Worm (Caenorhabditis elegans) whole organism, young adult: ENCODE data around the gene C24A3.2.

Experiments
- C17E4.6 ChIP-seq: fragments of 200-800 bp; sonication (Bioruptor generic); IDR thresholded peaks from 2 replicates; pipeline ENCODE4 v1.3.6; 2022; ENCODE audit warnings: missing genetic modification reagents, missing genetic modification characterization, missing compliant biosample characterization
- F10E7.11 ChIP-seq: sonication (generic microtip); optimal IDR thresholded peaks from 2 replicates; lab custom pipeline; 2017; ENCODE audit warnings: mild to moderate bottlenecking, missing genetic modification characterization, moderate library complexity, missing compliant biosample characterization
- F22D6.2 ChIP-seq: sonication (generic microtip); optimal IDR thresholded peaks from 2 replicates; lab custom pipeline; 2016; ENCODE audit warnings: mild to moderate bottlenecking, missing genetic modification characterization, missing compliant biosample characterization
- F33H1.4 ChIP-seq: fragments of 200-800 bp; sonication (Bioruptor generic); IDR thresholded peaks from 2 replicates; pipeline ENCODE4 v1.3.6; 2022; ENCODE audit warnings: missing genetic modification reagents, missing genetic modification characterization, missing compliant biosample characterization
- F37B4.10 ChIP-seq: fragments of 200-800 bp; sonication (Bioruptor generic); IDR thresholded peaks from 2 replicates; pipeline ENCODE4 v1.3.6; 2022; ENCODE audit warnings: missing genetic modification characterization, missing compliant biosample characterization
- F52B5.7 ChIP-seq: sonication (generic microtip); optimal IDR thresholded peaks from 2 replicates; lab custom pipeline; 2016; ENCODE audit warnings: mild to moderate bottlenecking, missing genetic modification characterization, missing compliant biosample characterization
- F57C9.4 ChIP-seq: sonication (generic microtip); optimal IDR thresholded peaks from 2 replicates; lab custom pipeline; 2017; ENCODE audit warnings: mild to moderate bottlenecking, missing genetic modification characterization, missing compliant biosample characterization
- K11D2.4 ChIP-seq: fragments of 200-800 bp; sonication (Bioruptor generic); IDR thresholded peaks from 2 replicates; pipeline ENCODE4 v1.3.6; 2022; ENCODE audit warnings: missing genetic modification reagents, missing genetic modification characterization, missing compliant biosample characterization
- K12H6.12 ChIP-seq: fragments of 200-800 bp; sonication (Bioruptor generic); optimal IDR thresholded peaks from 2 replicates; lab custom pipeline; 2018; ENCODE audit warnings: mild to moderate bottlenecking, missing genetic modification characterization, missing compliant biosample characterization
- T07F8.4 ChIP-seq: sonication (generic microtip); optimal IDR thresholded peaks from 2 replicates; lab custom pipeline; 2016; ENCODE audit warnings: mild to moderate bottlenecking, missing genetic modification characterization, moderate library complexity, missing compliant biosample characterization
- T26A5.8 ChIP-seq: sonication (generic microtip); optimal IDR thresholded peaks from 2 replicates; lab custom pipeline; 2016; ENCODE audit warnings: missing genetic modification characterization, missing compliant biosample characterization
- Y67H2A.10 ChIP-seq: fragments of 200-800 bp; sonication (Bioruptor generic); conservative IDR thresholded peaks from 2 replicates; pipeline ENCODE4 v1.3.6; 2022; ENCODE audit warnings: missing genetic modification reagents, missing genetic modification characterization, missing compliant biosample characterization
- ZK185.1 ChIP-seq: sonication (generic microtip); optimal IDR thresholded peaks from 2 replicates; lab custom pipeline; 2016; ENCODE audit warnings: mild to moderate bottlenecking, missing genetic modification characterization, missing compliant biosample characterization; ENCODE audit not compliant: poor library complexity, severe bottlenecking
- aptf-2 ChIP-seq: fragments of 200-800 bp; sonication (Bioruptor generic); conservative IDR thresholded peaks from 2 replicates; pipeline ENCODE4 v1.3.6; 2022; ENCODE audit warnings: missing genetic modification reagents, missing genetic modification characterization, missing compliant biosample characterization
- attf-5 ChIP-seq: fragments of 200-800 bp; sonication (Bioruptor generic); optimal IDR thresholded peaks from 2 replicates; lab custom pipeline; 2018; ENCODE audit warnings: mild to moderate bottlenecking, missing genetic modification characterization, missing compliant biosample characterization
- bed-2 ChIP-seq: fragments of 200-800 bp; sonication (Bioruptor generic); IDR thresholded peaks from 2 replicates; pipeline ENCODE4 v1.3.6; 2022; ENCODE audit warnings: missing genetic modification reagents, missing genetic modification characterization, missing compliant biosample characterization
- ccch-3 ChIP-seq: fragments of 200-800 bp; sonication (Bioruptor generic); optimal IDR thresholded peaks from 2 replicates; lab custom pipeline; 2018; ENCODE audit warnings: mild to moderate bottlenecking, missing genetic modification characterization, missing compliant biosample characterization
- cebp-1 ChIP-seq, 2 experiments: fragments of 200-800 bp in 1 of 2; sonication (Bioruptor generic) in 1 of 2; sonication (generic microtip) in 1 of 2; IDR thresholded peaks in 1 of 2; optimal IDR thresholded peaks in 1 of 2; 2 replicates each; pipeline versions ENCODE4 v1.3.6 to Lab custom; 2017 to 2022; ENCODE audit warnings: missing compliant biosample characterization in 2 of 2, missing genetic modification characterization in 2 of 2, mild to moderate bottlenecking in 1 of 2, missing genetic modification reagents in 1 of 2, moderate library complexity in 1 of 2
- ceh-27 ChIP-seq: fragments of 200-800 bp; sonication (Bioruptor generic); optimal IDR thresholded peaks from 2 replicates; lab custom pipeline; 2018; ENCODE audit warnings: mild to moderate bottlenecking, missing genetic modification characterization, moderate library complexity, missing compliant biosample characterization
- ceh-79 ChIP-seq: sonication (generic microtip); optimal IDR thresholded peaks from 2 replicates; lab custom pipeline; 2017; ENCODE audit warnings: mild to moderate bottlenecking, missing genetic modification characterization, missing compliant biosample characterization
- die-1 ChIP-seq: sonication (generic microtip); optimal IDR thresholded peaks from 2 replicates; lab custom pipeline; 2016; ENCODE audit warnings: missing genotype, mild to moderate bottlenecking, missing genetic modification characterization, missing compliant biosample characterization
- dpff-1 ChIP-seq: sonication (generic microtip); optimal IDR thresholded peaks from 2 replicates; lab custom pipeline; 2017; ENCODE audit warnings: mild to moderate bottlenecking, missing genetic modification characterization, missing compliant biosample characterization
- efl-1 ChIP-seq: fragments of 150-350 bp; optimal IDR thresholded peaks from 2 replicates; lab custom pipeline; 2014; ENCODE audit warnings: missing biosample characterization, missing genetic modification reagents, missing genetic modification characterization
- fkh-3 ChIP-seq: sonication (generic microtip); optimal IDR thresholded peaks from 2 replicates; lab custom pipeline; 2016; ENCODE audit warnings: mild to moderate bottlenecking, missing genetic modification characterization, missing compliant biosample characterization
- gei-17 ChIP-seq: fragments of 200-800 bp; sonication (Bioruptor generic); optimal IDR thresholded peaks from 2 replicates; lab custom pipeline; 2018; ENCODE audit warnings: mild to moderate bottlenecking, missing genetic modification characterization, missing compliant biosample characterization
- hmg-20 ChIP-seq: fragments of 200-800 bp; sonication (Bioruptor generic); IDR thresholded peaks from 2 replicates; pipeline ENCODE4 v1.3.6; 2022; ENCODE audit warnings: missing genetic modification reagents, missing genetic modification characterization, missing compliant biosample characterization
- hsf-1 ChIP-seq: fragments of 200-800 bp; sonication (Bioruptor generic); IDR thresholded peaks from 2 replicates; pipeline ENCODE4 v1.3.6; 2022; ENCODE audit warnings: missing genetic modification reagents, missing genetic modification characterization, missing compliant biosample characterization
- let-526 ChIP-seq: fragments of 200-800 bp; sonication (Bioruptor generic); IDR thresholded peaks from 2 replicates; pipeline ENCODE4 v1.3.6; 2022; ENCODE audit warnings: missing genetic modification reagents, missing genetic modification characterization, missing compliant biosample characterization
- lin-40 ChIP-seq: sonication (generic microtip); optimal IDR thresholded peaks from 2 replicates; lab custom pipeline; 2016; ENCODE audit warnings: missing genetic modification characterization, mild to moderate bottlenecking, missing compliant biosample characterization, missing genotype, missing genetic modification reagents
- mel-28 ChIP-seq: sonication (generic microtip); optimal IDR thresholded peaks from 2 replicates; lab custom pipeline; 2016; ENCODE audit warnings: borderline replicate concordance, mild to moderate bottlenecking, missing genetic modification characterization, missing compliant biosample characterization
- rcor-1 ChIP-seq: fragments of 200-800 bp; sonication (Bioruptor generic); IDR thresholded peaks from 2 replicates; pipeline ENCODE4 v1.3.6; 2022; ENCODE audit warnings: missing genetic modification reagents, missing genetic modification characterization, missing compliant biosample characterization
- sdz-38 ChIP-seq: sonication (generic microtip); optimal IDR thresholded peaks from 2 replicates; lab custom pipeline; 2016; ENCODE audit warnings: missing genotype, missing genetic modification characterization, missing compliant biosample characterization
- snpc-1.1 ChIP-seq: sonication (generic microtip); optimal IDR thresholded peaks from 2 replicates; lab custom pipeline; 2017; ENCODE audit warnings: missing genetic modification characterization, mild to moderate bottlenecking, missing compliant biosample characterization, antibody characterized with exemption, moderate library complexity, missing genotype, missing genetic modification reagents; ENCODE audit not compliant: insufficient read depth
- snpc-3.4 ChIP-seq: sonication (generic microtip); optimal IDR thresholded peaks from 2 replicates; lab custom pipeline; 2017; ENCODE audit warnings: missing genetic modification characterization, mild to moderate bottlenecking, missing compliant biosample characterization, antibody characterized with exemption, moderate library complexity, missing genotype, missing genetic modification reagents
- snpc-4 ChIP-seq, 5 experiments: fragments of 150-350 bp in 1 of 5; sonication (generic microtip) in 4 of 5; optimal IDR thresholded peaks; 2 replicates each; lab custom pipeline; 2014 to 2018; ENCODE audit warnings: missing genetic modification characterization in 5 of 5, missing biosample characterization in 3 of 5, antibody characterized with exemption in 2 of 5, mild to moderate bottlenecking in 2 of 5, missing compliant biosample characterization in 2 of 5, missing genotype in 2 of 5, moderate library complexity in 2 of 5, missing genetic modification reagents in 1 of 5
- tbx-9 ChIP-seq: sonication (generic microtip); optimal IDR thresholded peaks from 2 replicates; lab custom pipeline; 2016; ENCODE audit warnings: borderline replicate concordance, missing genetic modification characterization, inconsistent platforms, missing compliant biosample characterization
- tlf-1 ChIP-seq: fragments of 200-800 bp; sonication (Bioruptor generic); optimal IDR thresholded peaks from 2 replicates; lab custom pipeline; 2018; ENCODE audit warnings: mild to moderate bottlenecking, missing genetic modification characterization, missing compliant biosample characterization
- unc-130 ChIP-seq: sonication (generic microtip); optimal IDR thresholded peaks from 2 replicates; lab custom pipeline; 2016; ENCODE audit warnings: missing genetic modification reagents, missing genetic modification characterization, missing compliant biosample characterization
- zim-3 ChIP-seq: sonication (generic microtip); optimal IDR thresholded peaks from 2 replicates; lab custom pipeline; 2017; ENCODE audit warnings: mild to moderate bottlenecking, missing genetic modification characterization, moderate library complexity, missing compliant biosample characterization
- ztf-6 ChIP-seq: fragments of 200-800 bp; sonication (Bioruptor generic); IDR thresholded peaks from 2 replicates; pipeline ENCODE4 v1.3.6; 2022; ENCODE audit warnings: missing genetic modification reagents, missing genetic modification characterization, missing compliant biosample characterization

The C24A3.2 gene

DNA sequence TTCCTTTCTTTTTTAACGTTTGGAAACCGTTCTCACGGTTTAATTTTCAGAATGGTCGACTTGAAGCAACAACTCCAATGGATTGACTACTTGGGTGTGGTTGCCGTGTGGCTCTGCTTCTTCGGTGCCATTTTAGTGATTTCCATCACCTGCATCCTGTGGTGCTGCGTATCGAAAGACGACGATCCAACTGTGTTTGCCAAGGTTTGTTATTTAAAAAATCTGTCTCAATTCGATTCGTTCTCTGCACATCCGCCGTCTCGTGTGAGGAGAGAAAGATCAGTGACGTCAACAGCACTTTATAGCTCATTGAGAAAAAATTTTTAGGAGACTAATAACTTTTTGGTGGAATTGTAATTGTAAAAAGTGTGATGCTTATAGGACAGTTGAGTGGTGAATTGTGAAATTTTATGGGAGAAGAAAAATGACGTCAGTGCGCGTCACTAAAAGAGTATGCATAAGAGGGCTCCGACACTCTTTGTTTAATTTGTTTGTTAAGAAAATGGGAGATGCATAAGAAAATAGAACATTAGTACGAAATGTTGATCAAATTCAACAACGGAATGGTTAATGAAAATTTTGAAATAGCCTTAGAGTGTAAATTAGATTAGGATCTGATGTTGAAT is at the start of gene C24A3.2:
TSS of gene C24A3.2 (plus strand) at position 51 of the 626 bp plus-strand sequence.
- no peak for TF ChIP-seq F37B4.10
- no peak for TF ChIP-seq cebp-1 (GFP tag; IDR thresholded peaks at IDR 0.05; lab: Robert Waterston, UW)
- TF ChIP-seq cebp-1 (tag; optimal IDR thresholded peaks at IDR 0.05; lab: Kevin White, UChicago) = peak; percentile 61
- no peak for TF ChIP-seq attf-5
- no peak for TF ChIP-seq F52B5.7 (tag; lab: Kevin White, UChicago)

DNA sequence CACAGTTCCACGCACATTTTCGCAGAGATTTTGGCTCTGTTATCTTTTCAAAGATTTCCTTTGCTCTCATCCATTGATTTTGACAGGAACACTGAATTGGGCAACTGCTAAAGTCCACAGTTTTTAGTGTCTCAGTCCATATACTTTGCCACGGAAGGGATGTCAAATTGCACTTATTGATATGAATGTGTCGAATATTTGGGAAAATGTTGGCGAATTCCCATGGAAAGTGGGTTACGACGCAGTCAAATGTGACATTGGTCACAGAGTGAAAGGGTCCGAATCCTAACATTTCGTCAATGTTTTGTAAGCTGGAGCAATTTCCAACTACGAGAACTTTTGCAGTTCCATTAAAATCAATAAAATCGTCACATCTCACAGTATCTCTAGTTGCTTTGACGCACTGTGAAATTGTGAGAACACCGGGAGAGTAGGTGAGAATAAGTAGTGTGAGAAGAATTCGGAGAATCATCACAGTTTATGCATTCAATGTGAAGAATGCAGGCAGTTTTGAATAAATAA is 46.7 kb upstream of the C24A3.2 start, which contains the start of gene trk-1:
TSS of gene trk-1 (minus strand) at position 472 of the 522 bp plus-strand sequence.
- TF ChIP-seq tlf-1 (GFP tag; lab: Kevin White, UChicago) (no peak), ceh-27 (GFP tag; lab: Kevin White, UChicago) (no peak), snpc-1.1 (tag; lab: Kevin White, UChicago) (no peak), bed-2 (GFP tag; lab: Robert Waterston, UW) (no peak), cebp-1 (GFP tag; IDR thresholded peaks at IDR 0.05; lab: Robert Waterston, UW) (no peak), cebp-1 (tag; optimal IDR thresholded peaks at IDR 0.05; lab: Kevin White, UChicago) (no peak), F37B4.10 (no peak), zim-3 (tag; lab: Kevin White, UChicago) (no peak), fkh-3 (tag; lab: Kevin White, UChicago) (no peak), ZK185.1 (tag; lab: Kevin White, UChicago) (no peak), Y67H2A.10 (GFP tag; lab: Robert Waterston, UW) (no peak), lin-40 (no peak), F10E7.11 (no peak), mel-28 (tag; lab: Kevin White, UChicago) (no peak), tbx-9 (tag; lab: Kevin White, UChicago) (no peak), sdz-38 (tag; lab: Kevin White, UChicago) (no peak), snpc-4 (GFP tag; optimal IDR thresholded peaks at IDR 0.05; lab: Kevin White, UChicago) (no peak), snpc-4 (tag; optimal IDR thresholded peaks at IDR 0.05; lab: Kevin White, UChicago) (no peak), aptf-2 (GFP tag; lab: Robert Waterston, UW) (no peak)

DNA sequence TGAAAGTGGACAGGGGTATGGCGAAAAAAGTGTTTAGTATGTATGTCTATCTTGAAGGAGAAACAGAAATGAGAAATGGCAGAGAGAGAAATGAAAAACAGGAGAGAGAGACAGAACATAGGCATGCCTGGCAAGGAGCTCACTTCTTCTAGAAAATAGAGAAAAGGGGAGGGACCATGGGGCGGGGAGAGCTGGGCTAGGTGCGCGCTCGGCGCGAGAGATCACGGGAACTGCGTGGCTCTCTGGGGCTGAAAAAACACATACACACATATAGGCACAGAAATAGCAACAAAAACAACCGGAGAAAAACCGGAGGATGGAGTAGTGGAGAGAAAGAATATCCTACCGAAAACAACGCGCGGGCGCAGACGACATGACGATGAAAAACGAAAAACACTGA is 45.3 kb upstream of the C24A3.2 start:
- no peak for TF ChIP-seq ceh-79 (tag; lab: Kevin White, UChicago)
- TF ChIP-seq K12H6.12 (tag; lab: Kevin White, UChicago) = peak; percentile 54

DNA sequence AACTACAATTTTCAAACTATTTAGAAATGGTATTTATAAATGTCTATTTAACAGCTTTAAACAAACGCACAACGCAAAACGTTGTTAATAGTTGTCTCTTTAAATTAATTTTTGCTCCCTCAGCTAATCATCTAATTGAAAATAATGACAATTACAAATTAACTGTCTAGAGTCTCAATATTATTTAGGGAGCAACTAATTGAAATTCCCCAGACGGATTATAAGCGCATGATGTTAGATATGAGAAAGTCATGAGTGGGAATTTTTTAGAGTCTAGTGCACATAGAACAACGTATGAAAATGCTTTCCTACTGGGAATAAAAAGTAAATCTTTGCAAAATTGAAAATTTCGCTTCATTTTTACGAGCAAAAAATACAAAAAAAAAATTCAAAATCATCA is 44.3 kb upstream of the C24A3.2 start:
- no peak for TF ChIP-seq gei-17 (GFP tag; lab: Kevin White, UChicago)
- no peak for TF ChIP-seq F57C9.4 (tag; lab: Kevin White, UChicago)
- no peak for TF ChIP-seq T07F8.4 (tag; lab: Kevin White, UChicago)
- no peak for TF ChIP-seq K11D2.4 (GFP tag; lab: Robert Waterston, UW)
- TF ChIP-seq F22D6.2 (tag; lab: Kevin White, UChicago) = no peak
- TF ChIP-seq T26A5.8 = no peak
- no peak for TF ChIP-seq unc-130 (GFP tag; lab: Kevin White, UChicago)

DNA sequence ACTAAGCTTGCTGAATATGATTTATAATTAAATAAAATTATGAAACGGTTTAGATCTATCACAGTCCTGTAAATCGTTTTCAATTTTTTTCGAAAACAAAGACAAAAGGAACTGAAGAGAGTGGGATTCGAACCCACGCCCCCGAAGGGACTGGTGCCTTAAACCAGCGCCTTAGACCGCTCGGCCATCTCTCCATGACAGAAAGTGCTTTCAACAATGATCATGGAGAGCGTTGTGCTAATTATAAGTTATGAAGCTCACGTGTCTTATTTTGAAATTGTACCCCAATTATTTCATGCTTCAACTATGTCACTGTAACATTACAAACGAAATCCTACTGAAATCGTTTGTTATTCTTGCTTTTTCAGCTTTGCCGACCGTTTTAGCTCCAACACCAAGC is 41.5 kb upstream of the C24A3.2 start:
- TF ChIP-seq lin-40 = no peak
- TF ChIP-seq C17E4.6 = no peak
- TF ChIP-seq efl-1 (GFP tag; lab: Kevin White, UChicago) = no peak
- TF ChIP-seq F33H1.4 = no peak
- no peak for TF ChIP-seq rcor-1 (GFP tag; lab: Robert Waterston, UW)
- TF ChIP-seq ztf-6 (GFP tag; lab: Robert Waterston, UW) = no peak
- no peak for TF ChIP-seq let-526 (GFP tag; lab: Robert Waterston, UW)
- TF ChIP-seq ccch-3 (GFP tag; lab: Kevin White, UChicago) = no peak
- no peak for TF ChIP-seq Y67H2A.10 (GFP tag; lab: Robert Waterston, UW)
- peak; percentile 13 for TF ChIP-seq snpc-3.4 (tag; lab: Kevin White, UChicago)
- TF ChIP-seq hmg-20 (GFP tag; lab: Robert Waterston, UW) = no peak
- TF ChIP-seq dpff-1 = no peak
- TF ChIP-seq die-1 (tag; lab: Kevin White, UChicago) = peak; percentile 22
- no peak for TF ChIP-seq hsf-1 (GFP tag; lab: Robert Waterston, UW)
